Worm (Caenorhabditis elegans) whole organism, midembryonic: Measurements from ENCODE around the gene F59A7.5.

Experiments
- T22C8.4 ChIP-seq: fragments of 200-800 bp; sonication (Bioruptor generic); IDR thresholded peaks from 2 replicates; pipeline ENCODE4 v1.3.6; 2022; ENCODE audit warnings: missing genetic modification characterization, missing compliant biosample characterization
- cog-1 ChIP-seq: sonication (generic microtip); optimal IDR thresholded peaks from 2 replicates; lab custom pipeline; 2016; ENCODE audit warnings: missing genetic modification characterization, missing compliant biosample characterization
- flt-1 ChIP-seq: fragments of 200-800 bp; sonication (Bioruptor generic); IDR thresholded peaks from 2 replicates; pipeline ENCODE4 v1.3.6; 2022; ENCODE audit warnings: missing genetic modification characterization, missing compliant biosample characterization
- klf-2 ChIP-seq: fragments of 200-800 bp; sonication (Bioruptor generic); conservative IDR thresholded peaks from 2 replicates; pipeline ENCODE4 v1.3.6; 2022; ENCODE audit warnings: missing genetic modification reagents, missing genetic modification characterization, missing compliant biosample characterization
- med-1 ChIP-seq: sonication (generic microtip); optimal IDR thresholded peaks from 2 replicates; lab custom pipeline; 2017; ENCODE audit warnings: missing genetic modification characterization, mild to moderate bottlenecking, missing compliant biosample characterization, antibody characterized with exemption, missing genetic modification reagents; ENCODE audit not compliant: insufficient read depth
- ref-1 ChIP-seq: fragments of 200-800 bp; sonication (Bioruptor generic); conservative IDR thresholded peaks from 2 replicates; pipeline ENCODE4 v1.3.6; 2022; ENCODE audit warnings: missing genetic modification reagents, missing genetic modification characterization, missing compliant biosample characterization
- tab-1 ChIP-seq: fragments of 200-800 bp; sonication (Bioruptor generic); IDR thresholded peaks from 2 replicates; pipeline ENCODE4 v1.3.6; 2022; ENCODE audit warnings: missing genetic modification characterization, missing compliant biosample characterization
- ztf-23 ChIP-seq: fragments of 200-800 bp; sonication (Bioruptor generic); IDR thresholded peaks from 2 replicates; pipeline ENCODE4 v1.3.6; 2022; ENCODE audit warnings: missing genetic modification reagents, missing genetic modification characterization, missing compliant biosample characterization
- ztf-29 ChIP-seq: fragments of 200-800 bp; sonication (Bioruptor generic); IDR thresholded peaks from 2 replicates; pipeline ENCODE4 v1.3.6; 2022; ENCODE audit warnings: missing genetic modification reagents, missing genetic modification characterization, missing compliant biosample characterization

The F59A7.5 gene

ce11 chrV:2035545-2035944, 13.1 kb downstream of the F59A7.5 start, which contains the start of gene srab-23:
srab-23 (minus strand) TSS chrV:2035645.
- no peak for TF ChIP-seq flt-1 (GFP tag; lab: Robert Waterston, UW)
- TF ChIP-seq ref-1 (GFP tag; lab: Robert Waterston, UW) = no peak
- no peak for TF ChIP-seq klf-2
- TF ChIP-seq cog-1 (tag; lab: Kevin White, UChicago) = no peak
- TF ChIP-seq ztf-23 (GFP tag; lab: Robert Waterston, UW) = no peak
- no peak for TF ChIP-seq med-1
- TF ChIP-seq T22C8.4 (GFP tag; lab: Robert Waterston, UW) = no peak
- no peak for TF ChIP-seq tab-1
- no peak for TF ChIP-seq ztf-29

- TF ChIP-seq ztf-23 (GFP tag; lab: Robert Waterston, UW) (no peak), tab-1 (no peak), cog-1 (tag; lab: Kevin White, UChicago) (no peak), ref-1 (GFP tag; lab: Robert Waterston, UW) (no peak), ztf-29 (no peak), med-1 (no peak), flt-1 (GFP tag; lab: Robert Waterston, UW) (no peak), T22C8.4 (GFP tag; lab: Robert Waterston, UW) (no peak), klf-2 (no peak)
Observed at ce11 chrV:2045956-2046355, 23.5 kb downstream of the F59A7.5 start, which contains the start of gene Y40B10A.5. Y40B10A.5 (minus strand) TSS chrV:2046056.

- TF ChIP-seq klf-2 (no peak), ztf-29 (no peak), ref-1 (GFP tag; lab: Robert Waterston, UW) (no peak), T22C8.4 (GFP tag; lab: Robert Waterston, UW) (no peak), cog-1 (tag; lab: Kevin White, UChicago) (no peak), med-1 (no peak), tab-1 (no peak), flt-1 (GFP tag; lab: Robert Waterston, UW) (no peak), ztf-23 (GFP tag; lab: Robert Waterston, UW) (no peak)
Observed at ce11 chrV:2050136-2050535, 27.7 kb downstream of the F59A7.5 start, which contains the start of gene comt-4. comt-4 (minus strand) TSS chrV:2050185.

DNA sequence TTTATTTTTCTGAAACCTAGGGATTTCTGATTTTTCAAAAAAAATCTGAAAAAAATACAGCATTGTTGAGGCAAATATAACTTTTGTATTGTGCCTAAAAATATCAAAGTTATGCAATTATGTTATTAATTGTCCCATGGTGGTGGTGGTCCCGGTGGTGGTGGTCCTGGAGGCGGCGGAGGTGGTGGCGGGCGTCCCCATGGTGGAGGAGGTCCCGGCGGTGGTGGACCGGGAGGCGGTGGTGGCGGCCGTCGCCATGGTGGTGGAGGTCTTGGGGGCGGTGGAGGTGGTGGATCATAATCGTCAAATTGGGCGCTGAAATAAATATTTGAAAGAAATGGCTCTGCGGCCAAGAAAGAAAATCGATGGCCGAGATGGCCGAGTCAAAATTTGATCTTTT, 28.3 kb downstream of the F59A7.5 start:
- TF ChIP-seq T22C8.4 (GFP tag; lab: Robert Waterston, UW) (no peak), ztf-23 (GFP tag; lab: Robert Waterston, UW) (0 out of 2 replicates have a peak, but pooled peaks have one; percentile 41)

- TF ChIP-seq cog-1 (tag; lab: Kevin White, UChicago) (no peak), ref-1 (GFP tag; lab: Robert Waterston, UW) (no peak), ztf-29 (no peak), ztf-23 (GFP tag; lab: Robert Waterston, UW) (no peak), med-1 (no peak), T22C8.4 (GFP tag; lab: Robert Waterston, UW) (no peak)
Observed at ce11 chrV:2051507-2051906, 29.0 kb downstream of the F59A7.5 start, which contains the start of gene Y40B10A.11. Y40B10A.11 (minus strand) TSS chrV:2051607.

DNA sequence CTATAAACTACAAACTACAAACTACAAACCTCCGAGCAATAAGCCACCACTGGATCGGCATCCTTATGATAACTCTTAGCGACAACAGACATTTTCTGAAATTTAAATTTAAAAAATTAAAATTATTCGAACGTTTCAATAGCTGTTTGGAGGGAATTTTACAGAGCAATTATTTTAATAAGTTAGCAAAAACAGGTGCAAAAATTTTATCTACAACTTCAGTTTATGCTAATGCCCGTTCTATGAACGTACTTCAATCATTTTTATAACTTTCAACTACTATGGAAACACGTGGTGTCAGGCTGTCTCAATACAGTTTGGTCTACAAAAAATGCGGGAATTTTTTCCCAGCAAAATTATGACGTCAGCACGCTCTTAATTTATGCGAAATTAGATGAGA, 31.0 kb downstream of the F59A7.5 start, which contains the start of gene comt-5:
TSS of gene comt-5 (minus strand) at position 101 of the 400 bp plus-strand sequence.
- no peak for TF ChIP-seq klf-2
- TF ChIP-seq ztf-23 (GFP tag; lab: Robert Waterston, UW) = no peak
- no peak for TF ChIP-seq cog-1 (tag; lab: Kevin White, UChicago)
- no peak for TF ChIP-seq med-1

- no peak for TF ChIP-seq flt-1 (GFP tag; lab: Robert Waterston, UW)
- TF ChIP-seq ztf-29 = no peak
- TF ChIP-seq klf-2 = no peak
- TF ChIP-seq ztf-23 (GFP tag; lab: Robert Waterston, UW) = no peak
- no peak for TF ChIP-seq tab-1
- no peak for TF ChIP-seq ref-1 (GFP tag; lab: Robert Waterston, UW)
- no peak for TF ChIP-seq T22C8.4 (GFP tag; lab: Robert Waterston, UW)
- no peak for TF ChIP-seq med-1
Observed at ce11 chrV:2054254-2054653, 31.8 kb downstream of the F59A7.5 start.

ce11 chrV:2055765-2056504, 33.5 kb downstream of the F59A7.5 start:
- TF ChIP-seq ztf-23 (GFP tag; lab: Robert Waterston, UW) (no peak), med-1 (no peak), T22C8.4 (GFP tag; lab: Robert Waterston, UW) (no peak), ref-1 (GFP tag; lab: Robert Waterston, UW) (no peak), tab-1 (no peak), cog-1 (tag; lab: Kevin White, UChicago) (no peak), flt-1 (GFP tag; lab: Robert Waterston, UW) (no peak), klf-2 (no peak), ztf-29 (no peak)

ce11 chrV:2057324-2057723, 34.9 kb downstream of the F59A7.5 start, which contains the start of gene comt-3:
comt-3 (plus strand) TSS chrV:2057537.
- TF ChIP-seq cog-1 (tag; lab: Kevin White, UChicago) (no peak), ztf-29 (no peak), ref-1 (GFP tag; lab: Robert Waterston, UW) (no peak), klf-2 (no peak), T22C8.4 (GFP tag; lab: Robert Waterston, UW) (no peak)

- TF ChIP-seq klf-2 (no peak), ref-1 (GFP tag; lab: Robert Waterston, UW) (no peak), cog-1 (tag; lab: Kevin White, UChicago) (no peak), flt-1 (GFP tag; lab: Robert Waterston, UW) (no peak), med-1 (no peak)
Observed at ce11 chrV:2066780-2067179, 44.3 kb downstream of the F59A7.5 start, which contains the start of gene nhr-86. nhr-86 (minus strand) TSS chrV:2066850.
